Fruit fly (Drosophila melanogaster) whole organism, embryonic: Measurements from ENCODE around the gene CG13113.

ENCODE experiments used
- ATbp ChIP-seq: fragments of 200-800 bp; sonication (Bioruptor generic); optimal IDR thresholded peaks from 2 replicates; lab custom pipeline; 2017; ENCODE audit warnings: missing biosample characterization, mild to moderate bottlenecking, missing genetic modification characterization, missing genetic modification reagents
- Abd-B ChIP-seq: fragments of 200-800 bp; sonication (Bioruptor generic); optimal IDR thresholded peaks from 2 replicates; lab custom pipeline; 2018; ENCODE audit warnings: missing biosample characterization, mild to moderate bottlenecking, missing genetic modification characterization, moderate library complexity
- B-H1 ChIP-seq: fragments of 200-800 bp; sonication (Bioruptor generic); IDR thresholded peaks from 3 replicates; pipeline ENCODE4 v1.3.6; 2022; ENCODE audit warnings: missing biosample characterization, missing genetic modification characterization
- CG10543 ChIP-seq: fragments of 200-800 bp; sonication (Bioruptor generic); optimal IDR thresholded peaks from 3 replicates; lab custom pipeline; 2017; ENCODE audit warnings: missing biosample characterization, mild to moderate bottlenecking, missing genetic modification characterization, moderate library complexity
- CG12104 ChIP-seq: fragments of 200-800 bp; sonication (Bioruptor generic); optimal IDR thresholded peaks from 3 replicates; lab custom pipeline; 2016; ENCODE audit warnings: missing biosample characterization, missing genetic modification characterization
- CG12299 ChIP-seq: fragments of 200-800 bp; sonication (Bioruptor generic); optimal IDR thresholded peaks from 2 replicates; lab custom pipeline; 2018; ENCODE audit warnings: missing biosample characterization, mild to moderate bottlenecking, missing genetic modification characterization
- CG12391 ChIP-seq: fragments of 200-800 bp; sonication (Bioruptor generic); optimal IDR thresholded peaks from 3 replicates; lab custom pipeline; 2018; ENCODE audit warnings: missing biosample characterization, mild to moderate bottlenecking, missing genetic modification characterization, moderate library complexity
- CG13775 ChIP-seq: fragments of 200-800 bp; sonication (Bioruptor generic); optimal IDR thresholded peaks from 3 replicates; lab custom pipeline; 2017; ENCODE audit warnings: missing biosample characterization, mild to moderate bottlenecking, missing genetic modification characterization
- CG15601 ChIP-seq: fragments of 200-800 bp; sonication (Bioruptor generic); optimal IDR thresholded peaks from 3 replicates; lab custom pipeline; 2019; ENCODE audit warnings: missing biosample characterization, mild to moderate bottlenecking, missing genetic modification characterization, moderate library complexity
- CG1647 ChIP-seq: fragments of 200-800 bp; sonication (Bioruptor generic); optimal IDR thresholded peaks from 3 replicates; lab custom pipeline; 2016; ENCODE audit warnings: missing biosample characterization, missing genetic modification characterization
- CG30431 ChIP-seq: fragments of 200-800 bp; sonication (Bioruptor generic); optimal IDR thresholded peaks from 2 replicates; lab custom pipeline; 2017; ENCODE audit warnings: missing biosample characterization, missing genetic modification characterization
- CG32767 ChIP-seq: fragments of 200-800 bp; sonication (Bioruptor generic); IDR thresholded peaks from 2 replicates; pipeline ENCODE4 v1.3.6; 2022; ENCODE audit warnings: missing biosample characterization, missing genetic modification characterization
- CG33213 ChIP-seq: fragments of 200-800 bp; sonication (Bioruptor generic); optimal IDR thresholded peaks from 3 replicates; lab custom pipeline; 2016; ENCODE audit warnings: missing biosample characterization, missing genetic modification characterization
- CG34422 ChIP-seq: fragments of 200-800 bp; sonication (Bioruptor generic); IDR thresholded peaks from 3 replicates; pipeline ENCODE4 v1.3.6; 2022; ENCODE audit warnings: missing biosample characterization, missing genetic modification characterization
- CG7271 ChIP-seq: fragments of 200-800 bp; sonication (Bioruptor generic); optimal IDR thresholded peaks from 2 replicates; lab custom pipeline; 2018; ENCODE audit warnings: missing biosample characterization, mild to moderate bottlenecking, missing genetic modification characterization, moderate library complexity
- CG7372 ChIP-seq: fragments of 200-800 bp; sonication (Bioruptor generic); IDR thresholded peaks from 2 replicates; pipeline ENCODE4 v1.3.6; 2022; ENCODE audit warnings: missing biosample characterization, missing genetic modification characterization
- CG9215 ChIP-seq: fragments of 200-800 bp; sonication (Bioruptor generic); IDR thresholded peaks from 2 replicates; pipeline ENCODE4 v1.3.6; 2022; ENCODE audit warnings: missing biosample characterization, missing genetic modification characterization
- D19B ChIP-seq: fragments of 200-800 bp; sonication (Bioruptor generic); optimal IDR thresholded peaks from 2 replicates; lab custom pipeline; 2017; ENCODE audit warnings: missing biosample characterization, mild to moderate bottlenecking, missing genetic modification characterization
- Dip2 ChIP-seq: fragments of 200-800 bp; sonication (Bioruptor generic); IDR thresholded peaks from 2 replicates; pipeline ENCODE4 v1.3.6; 2022; ENCODE audit warnings: missing biosample characterization, missing genetic modification characterization
- E2f1 ChIP-seq: fragments of 200-800 bp; sonication (Bioruptor generic); IDR thresholded peaks from 2 replicates; pipeline ENCODE4 v1.3.6; 2022; ENCODE audit warnings: missing biosample characterization, missing genetic modification characterization
- Ets65A ChIP-seq: fragments of 200-800 bp; sonication (Bioruptor generic); peaks from one replicate; lab custom pipeline; 2016; ENCODE audit warnings: missing biosample characterization, missing genetic modification characterization
- Fer1 ChIP-seq: fragments of 200-800 bp; sonication (Bioruptor generic); optimal IDR thresholded peaks from 2 replicates; lab custom pipeline; 2017; ENCODE audit warnings: missing biosample characterization, mild to moderate bottlenecking, missing genetic modification characterization
- Gsc ChIP-seq: fragments of 200-800 bp; sonication (Bioruptor generic); IDR thresholded peaks from 2 replicates; pipeline ENCODE4 v1.3.6; 2022; ENCODE audit warnings: missing biosample characterization, missing genetic modification characterization
- Gug ChIP-seq: fragments of 200-800 bp; sonication (Bioruptor generic); IDR thresholded peaks from 4 replicates; pipeline ENCODE4 v1.3.6; 2022; ENCODE audit warnings: missing biosample characterization, missing genetic modification characterization
- Hand ChIP-seq: fragments of 200-800 bp; sonication (Bioruptor generic); optimal IDR thresholded peaks from 2 replicates; lab custom pipeline; 2017; ENCODE audit warnings: mild to moderate bottlenecking, missing biosample characterization, missing genetic modification reagents, missing genetic modification characterization
- HmgZ ChIP-seq: fragments of 200-800 bp; sonication (Bioruptor generic); optimal IDR thresholded peaks from 2 replicates; lab custom pipeline; 2018; ENCODE audit warnings: missing biosample characterization, mild to moderate bottlenecking, missing genetic modification characterization
- Hr51 ChIP-seq, 2 experiments: fragments of 200-800 bp; sonication (Bioruptor generic); optimal IDR thresholded peaks; 2 replicates in 1 of 2; 3 replicates in 1 of 2; lab custom pipeline; 2016 to 2018; ENCODE audit warnings: missing biosample characterization in 2 of 2, missing genetic modification characterization in 2 of 2, mild to moderate bottlenecking in 1 of 2, moderate library complexity in 1 of 2
- Med ChIP-seq: fragments of 200-800 bp; sonication (Bioruptor generic); peaks from one replicate; lab custom pipeline; 2016; ENCODE audit warnings: missing biosample characterization, missing genetic modification characterization, mild to moderate bottlenecking, inconsistent platforms, moderate library complexity
- Mrtf ChIP-seq: fragments of 200-800 bp; sonication (Bioruptor generic); IDR thresholded peaks from 3 replicates; pipeline ENCODE4 v1.3.6; 2022; ENCODE audit warnings: missing biosample characterization, missing genetic modification characterization
- Opbp ChIP-seq: fragments of 200-800 bp; sonication (Bioruptor generic); IDR thresholded peaks from 3 replicates; pipeline ENCODE4 v1.3.6; 2022; ENCODE audit warnings: missing biosample characterization, missing genetic modification characterization; ENCODE audit not compliant: partially characterized antibody
- Ravus ChIP-seq: fragments of 200-800 bp; sonication (Bioruptor generic); IDR thresholded peaks from 2 replicates; pipeline ENCODE4 v1.3.6; 2022; ENCODE audit warnings: missing biosample characterization, missing genetic modification characterization
- Rfx ChIP-seq: fragments of 200-800 bp; sonication (Bioruptor generic); IDR thresholded peaks from 2 replicates; pipeline ENCODE4 v1.3.6; 2022; ENCODE audit warnings: missing biosample characterization, missing genetic modification characterization
- Rx ChIP-seq: fragments of 200-800 bp; sonication (Bioruptor generic); IDR thresholded peaks from 2 replicates; pipeline ENCODE4 v1.3.6; 2022; ENCODE audit warnings: missing biosample characterization, missing genetic modification characterization
- Sry-δ ChIP-seq: fragments of 200-800 bp; sonication (Bioruptor generic); optimal IDR thresholded peaks from 2 replicates; lab custom pipeline; 2016; ENCODE audit warnings: missing biosample characterization, missing genetic modification characterization
- Taf1 ChIP-seq: fragments of 200-800 bp; sonication (Bioruptor generic); IDR thresholded peaks from 2 replicates; pipeline ENCODE4 v1.3.6; 2022; ENCODE audit warnings: missing biosample characterization, missing genetic modification characterization
- Tbp ChIP-seq: fragments of >200 bp; optimal IDR thresholded peaks from 2 replicates; lab custom pipeline; 2018; ENCODE audit warnings: missing biosample characterization, missing genetic modification characterization
- ab ChIP-seq: fragments of 200-800 bp; sonication (Bioruptor generic); optimal IDR thresholded peaks from 2 replicates; lab custom pipeline; 2016; ENCODE audit warnings: missing biosample characterization, missing genetic modification characterization
- cad ChIP-seq: fragments of >200 bp; optimal IDR thresholded peaks from 2 replicates; lab custom pipeline; 2017; ENCODE audit warnings: missing biosample characterization, missing genetic modification characterization
- cas ChIP-seq: fragments of 200-800 bp; sonication (Bioruptor generic); IDR thresholded peaks from 2 replicates; pipeline ENCODE4 v1.3.6; 2022; ENCODE audit warnings: missing biosample characterization, missing genetic modification characterization
- cg ChIP-seq: fragments of 200-800 bp; sonication (Bioruptor generic); optimal IDR thresholded peaks from 3 replicates; lab custom pipeline; 2019; ENCODE audit warnings: missing biosample characterization, mild to moderate bottlenecking, missing genetic modification characterization, moderate library complexity
- crol ChIP-seq: fragments of 200-800 bp; sonication (Bioruptor generic); IDR thresholded peaks from 2 replicates; pipeline ENCODE4 v1.3.6; 2022; ENCODE audit warnings: missing biosample characterization, missing genetic modification characterization
- esg ChIP-seq: fragments of 200-800 bp; sonication (Bioruptor generic); conservative IDR thresholded peaks from 2 replicates; pipeline ENCODE4 v1.3.6; 2022; ENCODE audit warnings: missing biosample characterization, missing genetic modification characterization
- gfzf ChIP-seq: fragments of 200-800 bp; sonication (Bioruptor generic); optimal IDR thresholded peaks from 2 replicates; lab custom pipeline; 2016; ENCODE audit warnings: missing biosample characterization, mild to moderate bottlenecking, missing genetic modification characterization, moderate library complexity
- gro ChIP-seq: fragments of 200-800 bp; sonication (Bioruptor generic); optimal IDR thresholded peaks from 2 replicates; lab custom pipeline; 2016; ENCODE audit warnings: missing biosample characterization, missing genetic modification characterization
- luna ChIP-seq: fragments of 200-800 bp; sonication (Bioruptor generic); optimal IDR thresholded peaks from 2 replicates; lab custom pipeline; 2016; ENCODE audit warnings: missing biosample characterization, missing genetic modification characterization
- nerfin-1 ChIP-seq: fragments of 200-800 bp; sonication (Bioruptor generic); optimal IDR thresholded peaks from 3 replicates; lab custom pipeline; 2019; ENCODE audit warnings: missing biosample characterization, mild to moderate bottlenecking, missing genetic modification characterization, moderate library complexity
- otp ChIP-seq: fragments of 200-800 bp; sonication (Bioruptor generic); IDR thresholded peaks from 3 replicates; pipeline ENCODE4, ENCODE4 v1.3.6; 2022; ENCODE audit warnings: missing biosample characterization, missing genetic modification characterization
- pita ChIP-seq: fragments of 200-800 bp; sonication (Bioruptor generic); optimal IDR thresholded peaks from 2 replicates; lab custom pipeline; 2017; ENCODE audit warnings: missing biosample characterization, mild to moderate bottlenecking, missing genetic modification characterization
- yki ChIP-seq: fragments of >200 bp; optimal IDR thresholded peaks from 3 replicates; lab custom pipeline; 2018
- zen2 ChIP-seq: fragments of 200-800 bp; sonication (Bioruptor generic); IDR thresholded peaks from 3 replicates; pipeline ENCODE4 v1.3.6; 2022; ENCODE audit warnings: missing biosample characterization, missing genetic modification characterization; ENCODE audit not compliant: partially characterized antibody

CG13113 gene

DNA sequence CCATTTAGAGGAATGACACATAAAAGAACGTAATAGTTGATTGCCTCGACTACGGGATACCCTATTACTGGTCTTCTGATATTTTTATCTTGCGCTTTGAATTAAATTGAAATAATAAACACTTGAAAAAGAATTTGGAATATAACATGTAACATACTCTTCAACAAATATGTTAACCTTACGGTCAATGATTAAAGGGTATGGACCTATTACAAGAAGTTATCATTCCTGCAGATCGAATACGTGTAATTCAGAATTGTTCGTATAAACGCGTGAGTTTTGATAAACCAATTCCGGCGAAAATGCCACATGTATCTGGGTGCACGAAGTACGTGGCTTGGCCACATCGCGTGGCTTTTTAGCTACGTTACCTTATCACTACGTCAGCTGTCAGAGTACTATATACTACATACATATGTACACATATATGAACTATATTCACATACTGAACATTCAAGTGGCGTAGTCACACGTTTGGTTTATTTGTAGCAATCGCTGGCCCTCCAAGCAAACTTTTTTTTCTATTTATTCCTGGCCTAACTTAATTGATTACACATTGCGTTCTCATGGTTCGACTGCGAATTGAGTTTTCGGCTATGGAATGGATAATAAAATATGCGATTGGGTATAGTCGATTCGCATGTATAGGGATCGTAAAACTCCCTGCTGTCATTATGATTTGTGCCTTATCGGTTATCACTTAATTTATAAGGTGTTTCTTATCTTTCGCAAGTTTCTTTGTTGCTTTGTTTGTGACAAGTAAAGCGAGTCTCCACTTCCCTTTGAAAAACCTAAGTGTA is 45.6 kb upstream of the CG13113 start (continued):
- TF ChIP-seq cad (GFP tag; lab: Kevin White, UChicago): no peak
- no peak for TF ChIP-seq Dip2 (GFP tag; lab: Robert Waterston, UW)
- peak; percentile 44 for TF ChIP-seq CG10543 (GFP tag; lab: Kevin White, UChicago)
- TF ChIP-seq Gug: peak; percentile 42; the same call in 1 of the 4 replicates
- TF ChIP-seq CG33213: peak; percentile 32
- TF ChIP-seq CG13775 (GFP tag; lab: Kevin White, UChicago): peak; percentile 26
- peak; percentile 66 for TF ChIP-seq Rfx (GFP tag; lab: Robert Waterston, UW)
- TF ChIP-seq B-H1 (GFP tag; lab: Robert Waterston, UW): peak; percentile 59; the same call in 2 of the 3 replicates
- TF ChIP-seq cg (GFP tag; lab: Kevin White, UChicago): no peak
- no peak for TF ChIP-seq CG12299 (tag; lab: Kevin White, UChicago)
- TF ChIP-seq CG15601: no peak
- TF ChIP-seq CG9215: no peak; the same call in 1 of the 2 replicates
- TF ChIP-seq Rx (GFP tag; lab: Robert Waterston, UW): no peak
- no peak for TF ChIP-seq ATbp (GFP tag; lab: Kevin White, UChicago)
- TF ChIP-seq ab (GFP tag; lab: Kevin White, UChicago): no peak
- TF ChIP-seq otp: peak; percentile 53; the same call in 1 of the 3 replicates
- peak; percentile 54 for TF ChIP-seq Abd-B
- TF ChIP-seq Ets65A: peak; percentile 91
- peak; percentile 30 for TF ChIP-seq Sry-δ (GFP tag; lab: Kevin White, UChicago)
- TF ChIP-seq Opbp (GFP tag; lab: Robert Waterston, UW): no peak
- TF ChIP-seq yki (lab: Kevin White, UChicago): no peak
- peak; percentile 18; the same call in 1 of the 2 replicates for TF ChIP-seq Ravus (GFP tag; lab: Robert Waterston, UW)
- TF ChIP-seq Gsc (GFP tag; lab: Robert Waterston, UW): no peak
- TF ChIP-seq CG34422: peak; percentile 62; the same call in 1 of the 3 replicates
- TF ChIP-seq crol (GFP tag; lab: Robert Waterston, UW): no peak
- TF ChIP-seq gfzf (GFP tag; lab: Kevin White, UChicago): no peak
- 0 out of 2 replicates have a peak, but pooled peaks have one; percentile 34 for TF ChIP-seq esg (GFP tag; lab: Robert Waterston, UW)
- TF ChIP-seq gro: peak; percentile 52
- TF ChIP-seq CG7271 (tag; lab: Kevin White, UChicago): no peak
- TF ChIP-seq E2f1 (GFP tag; lab: Robert Waterston, UW): peak; percentile 63
- TF ChIP-seq HmgZ (tag; lab: Kevin White, UChicago): peak; percentile 50
- peak; percentile 34 for TF ChIP-seq nerfin-1 (tag; lab: Kevin White, UChicago)
- TF ChIP-seq CG12391 (tag; lab: Kevin White, UChicago): peak; percentile 64
- no peak for TF ChIP-seq CG30431 (GFP tag; lab: Kevin White, UChicago)
- TF ChIP-seq CG1647: peak; percentile 17
- TF ChIP-seq Tbp (GFP tag; lab: Kevin White, UChicago): no peak
- no peak for TF ChIP-seq zen2 (GFP tag; lab: Robert Waterston, UW)
- TF ChIP-seq Hr51 (GFP tag; optimal IDR thresholded peaks at IDR 0.05; lab: Kevin White, UChicago): peak; percentile 43 to 76
- TF ChIP-seq CG12104 (GFP tag; lab: Kevin White, UChicago): peak; percentile 48
- peak; percentile 95 for TF ChIP-seq D19B (GFP tag; lab: Kevin White, UChicago)
- no peak for TF ChIP-seq Mrtf (GFP tag; lab: Robert Waterston, UW)
- no peak for TF ChIP-seq cas (GFP tag; lab: Robert Waterston, UW)
- TF ChIP-seq CG32767 (GFP tag; lab: Robert Waterston, UW): peak; percentile 59; the same call in 1 of the 2 replicates
- TF ChIP-seq Fer1 (GFP tag; lab: Kevin White, UChicago): peak; percentile 42
- TF ChIP-seq luna (GFP tag; lab: Kevin White, UChicago): peak; percentile 8
- TF ChIP-seq Med (GFP tag; lab: Kevin White, UChicago): peak; percentile 91
- TF ChIP-seq CG7372 (GFP tag; lab: Robert Waterston, UW): no peak
- no peak for TF ChIP-seq Taf1
- TF ChIP-seq pita (GFP tag; lab: Kevin White, UChicago): no peak
- no peak for TF ChIP-seq Hand (GFP tag; lab: Kevin White, UChicago)
